Fruit fly (Drosophila melanogaster): Measurements from ENCODE around the gene Chs2.

Chs2 gene

DNA sequence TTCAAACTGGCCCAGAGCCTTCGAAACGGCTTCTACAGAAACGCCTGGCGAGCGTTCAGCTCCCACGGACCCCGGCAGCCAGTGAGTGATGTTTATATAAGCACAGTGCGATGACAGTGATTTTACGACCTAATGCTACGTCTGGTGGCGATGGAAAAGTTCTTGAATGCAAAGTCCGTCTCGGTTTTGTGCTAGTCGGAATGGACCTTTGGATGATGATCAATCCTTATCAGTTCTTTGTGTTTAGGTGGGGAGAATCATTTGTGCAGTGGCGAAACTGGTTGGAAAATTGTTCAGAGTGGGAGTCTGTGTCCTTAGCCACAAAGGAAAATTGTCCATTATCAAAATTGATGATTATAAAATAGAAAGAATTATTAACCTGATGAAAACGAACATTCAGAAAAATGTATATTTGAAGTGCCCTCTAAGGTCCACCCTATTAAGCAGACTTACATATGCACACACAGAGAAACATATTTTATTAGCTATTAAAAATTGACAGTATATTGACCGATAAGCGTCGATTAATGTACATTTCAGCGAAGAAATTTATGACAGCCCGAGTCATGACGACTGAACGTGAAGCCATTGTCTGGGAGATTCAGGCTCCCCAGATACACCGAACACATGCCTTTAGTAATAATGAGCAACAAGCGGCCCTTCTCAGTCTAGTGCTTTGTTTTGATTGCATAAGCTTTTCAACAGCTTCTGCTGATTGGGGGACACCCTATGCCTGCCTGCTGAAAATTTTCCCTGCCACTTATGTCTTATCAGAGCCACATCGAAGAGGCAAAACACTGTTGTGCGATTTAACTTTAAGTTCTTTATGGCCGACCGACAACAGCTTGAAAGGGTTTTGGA lies 10.2 kb downstream of the Chs2 start (continued):
- TF ChIP-seq trem (tag; optimal IDR thresholded peaks at IDR 0.05) (no peak), fd64A (GFP tag; optimal IDR thresholded peaks at IDR 0.05) (no peak), CrebB (tag; optimal IDR thresholded peaks at IDR 0.05) (no peak), pan (optimal IDR thresholded peaks at IDR 0.05) (no peak), pan (GFP tag; optimal IDR thresholded peaks at IDR 0.05 in 1 of 2, IDR thresholded peaks at IDR 0.05 in 1 of 2) (no peak), pfk (GFP tag; optimal IDR thresholded peaks at IDR 0.05) (no peak), Dfd (GFP tag; optimal IDR thresholded peaks at IDR 0.05) (no peak), btn (GFP tag; optimal IDR thresholded peaks at IDR 0.05) (no peak), h (optimal IDR thresholded peaks at IDR 0.05) (no peak), Med (GFP tag) (peak; percentile 70), CG33557 (GFP tag; optimal IDR thresholded peaks at IDR 0.05) (no peak), sens-2 (GFP tag; IDR thresholded peaks at IDR 0.05) (no peak), sisA (GFP tag; IDR thresholded peaks at IDR 0.05) (no peak), CG14965 (GFP tag; optimal IDR thresholded peaks at IDR 0.05; ENCODE audit: borderline replicate concordance) (no peak), corto (GFP tag; optimal IDR thresholded peaks at IDR 0.05) (peak; percentile 27), CG6813 (GFP tag; optimal IDR thresholded peaks at IDR 0.05) (no peak), CG4404 (GFP tag; IDR thresholded peaks at IDR 0.05) (no peak), ftz-f1 (GFP tag; optimal IDR thresholded peaks at IDR 0.05) (no peak), CG2120 (GFP tag; optimal IDR thresholded peaks at IDR 0.05) (peak; percentile 11), Asciz (GFP tag; optimal IDR thresholded peaks at IDR 0.05) (no peak), emc (GFP tag; optimal IDR thresholded peaks at IDR 0.05) (no peak), hb (GFP tag; IDR thresholded peaks at IDR 0.05; ENCODE audit: partially characterized antibody) (no peak), CG10431 (GFP tag; optimal IDR thresholded peaks at IDR 0.05) (no peak), CG4854 (GFP tag; optimal IDR thresholded peaks at IDR 0.05) (no peak), ac (GFP tag; optimal IDR thresholded peaks at IDR 0.05) (no peak), pb (GFP tag; optimal IDR thresholded peaks at IDR 0.05) (no peak), D19B (GFP tag; optimal IDR thresholded peaks at IDR 0.05) (no peak), Oaz (GFP tag; IDR thresholded peaks at IDR 0.05) (no peak), MTF-1 (GFP tag; optimal IDR thresholded peaks at IDR 0.05; ENCODE audit: borderline replicate concordance) (no peak), phol (tag; optimal IDR thresholded peaks at IDR 0.05) (no peak), CG7839 (tag; optimal IDR thresholded peaks at IDR 0.05) (peak; percentile 11), ind (GFP tag; optimal IDR thresholded peaks at IDR 0.05) (no peak), Ravus (GFP tag; IDR thresholded peaks at IDR 0.05) (no peak), br (optimal IDR thresholded peaks at IDR 0.05) (no peak), CG4328 (GFP tag; optimal IDR thresholded peaks at IDR 0.05) (no peak), tup (GFP tag; optimal IDR thresholded peaks at IDR 0.05) (no peak), CG12236 (GFP tag; optimal IDR thresholded peaks at IDR 0.05) (no peak), run (tag; optimal IDR thresholded peaks at IDR 0.05) (no peak), dmrt99B (tag; optimal IDR thresholded peaks at IDR 0.05) (peak; percentile 9), hth (optimal IDR thresholded peaks at IDR 0.05) (no peak), CG7928 (GFP tag; optimal IDR thresholded peaks at IDR 0.05) (no peak), row (GFP tag; IDR thresholded peaks at IDR 0.05) (peak; percentile 16; the same call in 1 of the 3 replicates), sug (tag; optimal IDR thresholded peaks at IDR 0.05) (peak; percentile 60), Opbp (GFP tag; IDR thresholded peaks at IDR 0.05; ENCODE audit: partially characterized antibody) (no peak), H2.0 (GFP tag; IDR thresholded peaks at IDR 0.05) (no peak), CG4730 (GFP tag; IDR thresholded peaks at IDR 0.05) (no peak), ttk (GFP tag; IDR thresholded peaks at IDR 0.05) (no peak), CG14710 (tag; optimal IDR thresholded peaks at IDR 0.05) (no peak), sd (tag; optimal IDR thresholded peaks at IDR 0.05) (no peak), CG15269 (tag; optimal IDR thresholded peaks at IDR 0.05) (no peak), mirr (GFP tag; optimal IDR thresholded peaks at IDR 0.05) (no peak)
